Fruit fly (Drosophila melanogaster) whole organism, embryonic: ENCODE measurements around the gene CG15160.
A peak's percentile ranks its signal among the peaks of the same experiment; 100 is the strongest.

Source experiments
- ATbp ChIP-seq: fragments of 200-800 bp; sonication (Bioruptor generic); optimal IDR thresholded peaks from 2 replicates; lab custom pipeline; 2017; ENCODE audit warnings: missing biosample characterization, mild to moderate bottlenecking, missing genetic modification characterization, missing genetic modification reagents
- BEAF-32 ChIP-seq: fragments of 200-800 bp; sonication (Bioruptor generic); optimal IDR thresholded peaks from 3 replicates; lab custom pipeline; 2017; ENCODE audit warnings: missing biosample characterization, missing genetic modification characterization, mild to moderate bottlenecking, moderate library complexity, missing genetic modification reagents
- CG10267 ChIP-seq: fragments of 200-800 bp; sonication (Bioruptor generic); optimal IDR thresholded peaks from 2 replicates; lab custom pipeline; 2018; ENCODE audit warnings: missing biosample characterization, mild to moderate bottlenecking, missing genetic modification characterization, moderate library complexity
- CG11456 ChIP-seq: fragments of 200-800 bp; sonication (Bioruptor generic); IDR thresholded peaks from 3 replicates; pipeline ENCODE4 v1.3.6; 2022; ENCODE audit warnings: missing biosample characterization, missing genetic modification characterization
- CG12219 ChIP-seq: fragments of 200-800 bp; sonication (Bioruptor generic); optimal IDR thresholded peaks from 3 replicates; lab custom pipeline; 2018; ENCODE audit warnings: missing biosample characterization, mild to moderate bottlenecking, missing genetic modification characterization
- CG14014 ChIP-seq: fragments of 200-800 bp; sonication (Bioruptor generic); IDR thresholded peaks from 2 replicates; pipeline ENCODE4 v1.3.6; 2022; ENCODE audit warnings: missing biosample characterization, missing genetic modification characterization
- CG14965 ChIP-seq: fragments of 200-800 bp; sonication (Bioruptor generic); optimal IDR thresholded peaks from 2 replicates; lab custom pipeline; 2016; ENCODE audit warnings: missing biosample characterization, missing genetic modification characterization, borderline replicate concordance
- CG1603 ChIP-seq: fragments of 200-800 bp; sonication (Bioruptor generic); optimal IDR thresholded peaks from 2 replicates; lab custom pipeline; 2019; ENCODE audit warnings: missing biosample characterization, mild to moderate bottlenecking, missing genetic modification characterization, moderate library complexity
- CG17361 ChIP-seq: fragments of 200-800 bp; sonication (Bioruptor generic); IDR thresholded peaks from 3 replicates; pipeline ENCODE4 v1.3.6; 2022; ENCODE audit warnings: missing biosample characterization, missing genetic modification characterization
- CG2199 ChIP-seq: fragments of 200-800 bp; sonication (Bioruptor generic); IDR thresholded peaks from 3 replicates; pipeline ENCODE4 v1.3.6; 2022; ENCODE audit warnings: missing biosample characterization, missing genetic modification characterization
- CG2712 ChIP-seq: fragments of 200-800 bp; optimal IDR thresholded peaks from 3 replicates; lab custom pipeline; 2019; ENCODE audit warnings: missing biosample characterization, mild to moderate bottlenecking, missing genetic modification characterization, moderate library complexity
- CG3407 ChIP-seq: fragments of 200-800 bp; sonication (Bioruptor generic); optimal IDR thresholded peaks from 2 replicates; lab custom pipeline; 2018; ENCODE audit warnings: missing biosample characterization, mild to moderate bottlenecking, missing genetic modification characterization
- CG3995 ChIP-seq: fragments of 200-800 bp; sonication (Bioruptor generic); optimal IDR thresholded peaks from 3 replicates; lab custom pipeline; 2016; ENCODE audit warnings: missing biosample characterization, missing genetic modification characterization
- CG4404 ChIP-seq: fragments of 200-800 bp; sonication (Bioruptor generic); IDR thresholded peaks from 2 replicates; pipeline ENCODE4 v1.3.6; 2022; ENCODE audit warnings: missing biosample characterization, missing genetic modification characterization
- CG4820 ChIP-seq: fragments of 200-800 bp; sonication (Bioruptor generic); optimal IDR thresholded peaks from 3 replicates; lab custom pipeline; 2016; ENCODE audit warnings: missing biosample characterization, missing genetic modification characterization
- CG5245 ChIP-seq: fragments of 200-800 bp; sonication (Bioruptor generic); optimal IDR thresholded peaks from 3 replicates; lab custom pipeline; 2016; ENCODE audit warnings: missing biosample characterization, missing genetic modification characterization
- CG6175 ChIP-seq: fragments of 200-800 bp; sonication (Bioruptor generic); IDR thresholded peaks from 3 replicates; pipeline ENCODE4 v1.3.6; 2022; ENCODE audit warnings: missing biosample characterization, missing genetic modification characterization
- CG6654 ChIP-seq: fragments of 200-800 bp; sonication (Bioruptor generic); optimal IDR thresholded peaks from 2 replicates; lab custom pipeline; 2017; ENCODE audit warnings: missing biosample characterization, mild to moderate bottlenecking, missing genetic modification characterization
- CG6689 ChIP-seq: fragments of 200-800 bp; sonication (Bioruptor generic); IDR thresholded peaks from 2 replicates; pipeline ENCODE4 v1.3.6; 2022; ENCODE audit warnings: missing biosample characterization, missing genetic modification characterization
- CG7372 ChIP-seq: fragments of 200-800 bp; sonication (Bioruptor generic); IDR thresholded peaks from 2 replicates; pipeline ENCODE4 v1.3.6; 2022; ENCODE audit warnings: missing biosample characterization, missing genetic modification characterization
- CG8765 ChIP-seq: fragments of 200-800 bp; sonication (Bioruptor generic); IDR thresholded peaks from 2 replicates; pipeline ENCODE4 v1.3.6; 2022; ENCODE audit warnings: missing biosample characterization, missing genetic modification characterization
- CG8924 ChIP-seq: fragments of 200-800 bp; optimal IDR thresholded peaks from 3 replicates; lab custom pipeline; 2019; ENCODE audit warnings: missing biosample characterization, mild to moderate bottlenecking, missing genetic modification characterization, moderate library complexity
- CG9609 ChIP-seq: fragments of 200-800 bp; sonication (Bioruptor generic); optimal IDR thresholded peaks from 3 replicates; lab custom pipeline; 2016; ENCODE audit warnings: missing biosample characterization, missing genetic modification characterization
- CG9727 ChIP-seq: fragments of 200-800 bp; sonication (Bioruptor generic); optimal IDR thresholded peaks from 3 replicates; lab custom pipeline; 2017; ENCODE audit warnings: missing biosample characterization, mild to moderate bottlenecking, missing genetic modification characterization
- Dbx ChIP-seq: fragments of 200-800 bp; sonication (Bioruptor generic); IDR thresholded peaks from 3 replicates; pipeline ENCODE4 v1.3.6; 2022; ENCODE audit warnings: missing biosample characterization, missing genetic modification characterization
- Deaf1 ChIP-seq: fragments of 200-800 bp; optimal IDR thresholded peaks from 3 replicates; lab custom pipeline; 2019; ENCODE audit warnings: missing biosample characterization, mild to moderate bottlenecking, missing genetic modification characterization, moderate library complexity
- Elba2 ChIP-seq: fragments of 200-800 bp; sonication (Bioruptor generic); optimal IDR thresholded peaks from 3 replicates; lab custom pipeline; 2016; ENCODE audit warnings: missing biosample characterization, missing genetic modification characterization
- Fer2 ChIP-seq: fragments of 200-800 bp; sonication (Bioruptor generic); optimal IDR thresholded peaks from 2 replicates; lab custom pipeline; 2018; ENCODE audit warnings: missing biosample characterization, mild to moderate bottlenecking, missing genetic modification characterization, moderate library complexity
- Lhr ChIP-seq: fragments of 200-800 bp; sonication (Bioruptor generic); optimal IDR thresholded peaks from 3 replicates; lab custom pipeline; 2017; ENCODE audit warnings: mild to moderate bottlenecking, missing biosample characterization, missing genetic modification reagents, missing genetic modification characterization
- Mrtf ChIP-seq: fragments of 200-800 bp; sonication (Bioruptor generic); IDR thresholded peaks from 3 replicates; pipeline ENCODE4 v1.3.6; 2022; ENCODE audit warnings: missing biosample characterization, missing genetic modification characterization
- NfI ChIP-seq: fragments of 200-800 bp; sonication (Bioruptor generic); optimal IDR thresholded peaks from 3 replicates; lab custom pipeline; 2018; ENCODE audit warnings: missing biosample characterization, mild to moderate bottlenecking, missing genetic modification characterization, moderate library complexity
- Ptx1 ChIP-seq: fragments of 200-800 bp; sonication (Bioruptor generic); IDR thresholded peaks from 2 replicates; pipeline ENCODE4 v1.3.6; 2022; ENCODE audit warnings: missing biosample characterization, missing genetic modification characterization
- Rfx ChIP-seq: fragments of 200-800 bp; sonication (Bioruptor generic); IDR thresholded peaks from 2 replicates; pipeline ENCODE4 v1.3.6; 2022; ENCODE audit warnings: missing biosample characterization, missing genetic modification characterization
- TFAM ChIP-seq: fragments of 200-800 bp; sonication (Bioruptor generic); optimal IDR thresholded peaks from 2 replicates; lab custom pipeline; 2017; ENCODE audit warnings: missing biosample characterization, missing genetic modification characterization, inconsistent platforms
- Taf1 ChIP-seq: fragments of 200-800 bp; sonication (Bioruptor generic); IDR thresholded peaks from 2 replicates; pipeline ENCODE4 v1.3.6; 2022; ENCODE audit warnings: missing biosample characterization, missing genetic modification characterization
- cas ChIP-seq: fragments of 200-800 bp; sonication (Bioruptor generic); IDR thresholded peaks from 2 replicates; pipeline ENCODE4 v1.3.6; 2022; ENCODE audit warnings: missing biosample characterization, missing genetic modification characterization
- chinmo ChIP-seq: fragments of 200-800 bp; sonication (Bioruptor generic); IDR thresholded peaks from 4 replicates; pipeline ENCODE4 v1.3.6; 2022; ENCODE audit warnings: missing biosample characterization, missing genetic modification characterization; ENCODE audit not compliant: partially characterized antibody
- dati ChIP-seq: fragments of 200-800 bp; sonication (Bioruptor generic); IDR thresholded peaks from 2 replicates; pipeline ENCODE4 v1.3.6; 2022; ENCODE audit warnings: missing biosample characterization, missing genetic modification characterization
- dmrt11E ChIP-seq: fragments of 200-800 bp; sonication (Bioruptor generic); optimal IDR thresholded peaks from 3 replicates; lab custom pipeline; 2018; ENCODE audit warnings: missing biosample characterization, mild to moderate bottlenecking, missing genetic modification characterization, moderate library complexity
- en ChIP-seq: fragments of 200-800 bp; sonication (Bioruptor generic); optimal IDR thresholded peaks from 2 replicates; lab custom pipeline; 2016; ENCODE audit warnings: missing biosample characterization, missing genetic modification characterization
- gro ChIP-seq: fragments of 200-800 bp; sonication (Bioruptor generic); optimal IDR thresholded peaks from 2 replicates; lab custom pipeline; 2016; ENCODE audit warnings: missing biosample characterization, missing genetic modification characterization
- her ChIP-seq: fragments of 200-800 bp; sonication (Bioruptor generic); optimal IDR thresholded peaks from 2 replicates; lab custom pipeline; 2016; ENCODE audit warnings: missing biosample characterization, missing genetic modification characterization
- hth ChIP-seq: fragments of >200 bp; optimal IDR thresholded peaks from 2 replicates; lab custom pipeline; 2017; ENCODE audit warnings: inconsistent platforms
- inv ChIP-seq: fragments of 200-800 bp; sonication (Bioruptor generic); IDR thresholded peaks from 2 replicates; pipeline ENCODE4 v1.3.6; 2022; ENCODE audit warnings: missing biosample characterization, missing genetic modification characterization; ENCODE audit not compliant: partially characterized antibody
- odd ChIP-seq: fragments of 200-800 bp; sonication (Bioruptor generic); optimal IDR thresholded peaks from 2 replicates; lab custom pipeline; 2017; ENCODE audit warnings: missing biosample characterization, mild to moderate bottlenecking, missing genetic modification characterization
- phol ChIP-seq: fragments of 200-800 bp; sonication (Bioruptor generic); optimal IDR thresholded peaks from 3 replicates; lab custom pipeline; 2018; ENCODE audit warnings: missing biosample characterization, mild to moderate bottlenecking, missing genetic modification characterization, moderate library complexity
- stc ChIP-seq: fragments of 200-800 bp; sonication (Bioruptor generic); IDR thresholded peaks from 2 replicates; pipeline ENCODE4 v1.3.6; 2022; ENCODE audit warnings: missing biosample characterization, missing genetic modification characterization
- tap ChIP-seq: fragments of 200-800 bp; optimal IDR thresholded peaks from 3 replicates; lab custom pipeline; 2019; ENCODE audit warnings: missing biosample characterization, mild to moderate bottlenecking, missing genetic modification characterization, moderate library complexity
- tin ChIP-seq: fragments of 200-800 bp; sonication (Bioruptor generic); optimal IDR thresholded peaks from 3 replicates; lab custom pipeline; 2016; ENCODE audit warnings: missing biosample characterization, missing genetic modification characterization
- tup ChIP-seq: fragments of 200-800 bp; sonication (Bioruptor generic); optimal IDR thresholded peaks from 2 replicates; lab custom pipeline; 2016; ENCODE audit warnings: missing biosample characterization, mild to moderate bottlenecking, missing genetic modification characterization, moderate library complexity
- vnd ChIP-seq: fragments of 200-800 bp; sonication (Bioruptor generic); IDR thresholded peaks from 3 replicates; pipeline ENCODE4 v1.3.6; 2022; ENCODE audit warnings: missing biosample characterization, missing genetic modification characterization; ENCODE audit not compliant: partially characterized antibody
- wdn ChIP-seq: fragments of 200-800 bp; sonication (Bioruptor generic); IDR thresholded peaks from 2 replicates; pipeline ENCODE4 v1.3.6; 2022; ENCODE audit warnings: missing biosample characterization, missing genetic modification characterization
- zf30C ChIP-seq: fragments of 200-800 bp; sonication (Bioruptor generic); optimal IDR thresholded peaks from 3 replicates; lab custom pipeline; 2018; ENCODE audit warnings: missing biosample characterization, mild to moderate bottlenecking, missing genetic modification characterization

Gene CG15160

dm6 chr2L:18616019-18616418 is 25.3 kb downstream of the CG15160 start, which contains the start of gene IFT46 (continued):
- TF ChIP-seq Rfx (GFP tag; lab: Robert Waterston, UW), result peak; percentile 61
- 0 out of 2 replicates have a peak, but pooled peaks have one; percentile 12 for TF ChIP-seq CG6689 (GFP tag; lab: Robert Waterston, UW)
- TF ChIP-seq dmrt11E (tag; lab: Kevin White, UChicago), result peak; percentile 32
- TF ChIP-seq Deaf1 (tag; lab: Kevin White, UChicago), result no peak
- no peak for TF ChIP-seq vnd (GFP tag; lab: Robert Waterston, UW)
- TF ChIP-seq CG3995 (GFP tag; lab: Kevin White, UChicago), result no peak
- TF ChIP-seq CG9727 (GFP tag; lab: Kevin White, UChicago), result peak; percentile 37
- peak; percentile 35 for TF ChIP-seq CG2712
- TF ChIP-seq cas (GFP tag; lab: Robert Waterston, UW), result no peak
- peak; percentile 2 for TF ChIP-seq gro
- peak; percentile 44 for TF ChIP-seq Elba2
- no peak for TF ChIP-seq CG4820
- no peak for TF ChIP-seq stc
- TF ChIP-seq zf30C (GFP tag; lab: Kevin White, UChicago), result peak; percentile 86
- TF ChIP-seq Taf1, result no peak
- peak; percentile 39; the same call in 1 of the 3 replicates for TF ChIP-seq Dbx (GFP tag; lab: Robert Waterston, UW)
- TF ChIP-seq Ptx1 (GFP tag; lab: Robert Waterston, UW), result 0 out of 2 replicates have a peak, but pooled peaks have one; percentile 26
- no peak for TF ChIP-seq dati (GFP tag; lab: Robert Waterston, UW)
- TF ChIP-seq TFAM, result no peak
- no peak for TF ChIP-seq CG6175
- no peak for TF ChIP-seq en (GFP tag; lab: Kevin White, UChicago)
- TF ChIP-seq hth (lab: Kevin White, UChicago), result no peak
- TF ChIP-seq CG8924, result peak; percentile 24
- TF ChIP-seq tup (GFP tag; lab: Kevin White, UChicago), result no peak
- peak; percentile 55 for TF ChIP-seq CG4404
- no peak for TF ChIP-seq CG3407 (GFP tag; lab: Kevin White, UChicago)
- TF ChIP-seq NfI, result no peak
- TF ChIP-seq phol, result peak; percentile 14
- no peak for TF ChIP-seq inv (GFP tag; lab: Robert Waterston, UW)
- TF ChIP-seq CG10267 (tag; lab: Kevin White, UChicago), result peak; percentile 3
- peak; percentile 13 for TF ChIP-seq CG1603 (tag; lab: Kevin White, UChicago)
- peak; percentile 28; the same call in 1 of the 3 replicates for TF ChIP-seq CG2199 (GFP tag; lab: Robert Waterston, UW)
- TF ChIP-seq, all 482 proteins: peak for 58

DNA sequence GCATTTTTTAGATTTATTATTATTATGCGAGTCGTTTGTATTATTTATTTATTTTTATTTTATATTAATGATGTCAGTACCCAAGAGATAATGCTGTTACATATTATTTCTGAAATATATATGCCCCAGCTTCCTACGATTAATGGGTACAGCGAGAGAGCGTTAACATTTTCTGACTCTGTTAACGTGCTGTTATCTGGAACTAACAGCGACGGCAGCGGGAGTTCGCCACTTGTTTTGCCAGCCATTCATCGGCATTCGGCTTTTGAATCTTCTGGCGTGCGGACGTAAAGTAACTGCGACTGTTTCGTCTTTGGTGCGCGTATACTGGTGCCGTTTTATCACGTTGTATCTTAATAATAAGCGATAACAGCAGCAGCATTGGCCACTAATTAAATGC is 26.3 kb downstream of the CG15160 start, which contains the start of gene MESR3:
Gene MESR3 (plus strand): TSS at position 254 of the 400 bp plus-strand sequence.
- TF ChIP-seq CG5245 (peak; percentile 30), wdn (GFP tag; lab: Robert Waterston, UW) (no peak), chinmo (GFP tag; lab: Robert Waterston, UW) (peak; percentile 80; the same call in 2 of the 4 replicates), tap (tag; lab: Kevin White, UChicago) (peak; percentile 78), CG8765 (0 out of 2 replicates have a peak, but pooled peaks have one; percentile 15), her (peak; percentile 43), CG17361 (peak; percentile 88), BEAF-32 (no peak), tin (peak; percentile 61), CG9609 (GFP tag; lab: Kevin White, UChicago) (no peak), Fer2 (peak; percentile 15), CG7372 (GFP tag; lab: Robert Waterston, UW) (no peak), Mrtf (GFP tag; lab: Robert Waterston, UW) (peak; percentile 48; the same call in 1 of the 3 replicates), ATbp (GFP tag; lab: Kevin White, UChicago) (peak; percentile 23), CG14014 (GFP tag; lab: Robert Waterston, UW) (peak; percentile 38; the same call in 1 of the 2 replicates), CG12219 (GFP tag; lab: Kevin White, UChicago) (no peak), Lhr (GFP tag; lab: Kevin White, UChicago) (no peak), odd (GFP tag; lab: Kevin White, UChicago) (peak; percentile 51), CG14965 (GFP tag; lab: Kevin White, UChicago) (no peak), CG11456 (GFP tag; lab: Robert Waterston, UW) (no peak), CG6654 (no peak)
